Worm (Caenorhabditis elegans) whole organism, mixed stage, embryonic: Measurements from ENCODE around the gene M110.7.

Source experiments
- bed-3 ChIP-seq: fragments of 200-800 bp; sonication (Bioruptor generic); optimal IDR thresholded peaks from 3 replicates; lab custom pipeline; 2018; ENCODE audit warnings: mild to moderate bottlenecking, missing genetic modification characterization, moderate library complexity, missing compliant biosample characterization
- blmp-1 ChIP-seq: fragments of 150-350 bp; optimal IDR thresholded peaks from 2 replicates; lab custom pipeline; 2014; ENCODE audit warnings: missing biosample characterization, missing genetic modification characterization
- ceh-39 ChIP-seq: fragments of 150-350 bp; optimal IDR thresholded peaks from 2 replicates; lab custom pipeline; 2014; ENCODE audit warnings: missing biosample characterization, missing genetic modification characterization
- ceh-43 ChIP-seq: fragments of 200-800 bp; sonication (Bioruptor generic); optimal IDR thresholded peaks from 2 replicates; lab custom pipeline; 2018; ENCODE audit warnings: mild to moderate bottlenecking, missing genetic modification characterization, moderate library complexity, missing compliant biosample characterization
- ceh-83 ChIP-seq: fragments of 200-800 bp; sonication (Bioruptor generic); optimal IDR thresholded peaks from 2 replicates; lab custom pipeline; 2018; ENCODE audit warnings: mild to moderate bottlenecking, missing genetic modification characterization, missing compliant biosample characterization
- ces-1 ChIP-seq: fragments of 150-350 bp; optimal IDR thresholded peaks from 2 replicates; lab custom pipeline; 2014; ENCODE audit warnings: missing biosample characterization, missing genetic modification reagents, missing genetic modification characterization
- cnd-1 ChIP-seq: fragments of 200-800 bp; sonication (Bioruptor generic); optimal IDR thresholded peaks from 2 replicates; lab custom pipeline; 2018; ENCODE audit warnings: mild to moderate bottlenecking, missing genetic modification characterization, missing compliant biosample characterization
- drap-1 ChIP-seq: fragments of 200-800 bp; sonication (Bioruptor generic); optimal IDR thresholded peaks from 3 replicates; lab custom pipeline; 2018; ENCODE audit warnings: mild to moderate bottlenecking, missing genetic modification characterization, missing compliant biosample characterization
- elt-1 ChIP-seq: sonication (generic microtip); optimal IDR thresholded peaks from 2 replicates; lab custom pipeline; 2017; ENCODE audit warnings: missing genetic modification characterization, mild to moderate bottlenecking, missing compliant biosample characterization, antibody characterized with exemption, moderate library complexity, borderline replicate concordance; ENCODE audit not compliant: insufficient read depth
- elt-3 ChIP-seq: fragments of 150-350 bp; optimal IDR thresholded peaks from 2 replicates; lab custom pipeline; 2014; ENCODE audit warnings: missing biosample characterization, missing genetic modification characterization
- flh-1 ChIP-seq: fragments of 200-800 bp; sonication (Bioruptor generic); optimal IDR thresholded peaks from 2 replicates; lab custom pipeline; 2018; ENCODE audit warnings: mild to moderate bottlenecking, missing genetic modification characterization, moderate library complexity, missing compliant biosample characterization
- hlh-1 ChIP-seq: fragments of 150-350 bp; optimal IDR thresholded peaks from 2 replicates; lab custom pipeline; 2014; ENCODE audit warnings: missing biosample characterization, missing genetic modification reagents, missing genetic modification characterization
- lin-13 ChIP-seq: fragments of 150-350 bp; optimal IDR thresholded peaks from 2 replicates; lab custom pipeline; 2014; ENCODE audit warnings: missing biosample characterization, missing genetic modification characterization
- lin-32 ChIP-seq: fragments of 200-800 bp; sonication (Bioruptor generic); optimal IDR thresholded peaks from 2 replicates; lab custom pipeline; 2018; ENCODE audit warnings: mild to moderate bottlenecking, missing genetic modification characterization, missing compliant biosample characterization
- lsy-2 ChIP-seq: fragments of 150-350 bp; optimal IDR thresholded peaks from 2 replicates; lab custom pipeline; 2014; ENCODE audit warnings: missing biosample characterization, missing genetic modification characterization
- mab-5 ChIP-seq: fragments of 150-350 bp; optimal IDR thresholded peaks from 2 replicates; lab custom pipeline; 2014; ENCODE audit warnings: missing biosample characterization, missing genetic modification characterization
- mls-2 ChIP-seq: sonication (generic microtip); optimal IDR thresholded peaks from 2 replicates; lab custom pipeline; 2016; ENCODE audit warnings: mild to moderate bottlenecking, missing genetic modification characterization, moderate library complexity, missing compliant biosample characterization
- nhr-12 ChIP-seq: fragments of 150-350 bp; optimal IDR thresholded peaks from 2 replicates; lab custom pipeline; 2014; ENCODE audit warnings: missing biosample characterization, missing genetic modification characterization
- nhr-2 ChIP-seq: fragments of 150-350 bp; optimal IDR thresholded peaks from 2 replicates; lab custom pipeline; 2014; ENCODE audit warnings: missing biosample characterization, missing genetic modification characterization
- nhr-237 ChIP-seq: fragments of 150-350 bp; optimal IDR thresholded peaks from 2 replicates; lab custom pipeline; 2014; ENCODE audit warnings: missing biosample characterization, missing genetic modification characterization
- nhr-28 ChIP-seq: fragments of 150-350 bp; optimal IDR thresholded peaks from 2 replicates; lab custom pipeline; 2014; ENCODE audit warnings: missing biosample characterization, missing genetic modification characterization
- nhr-76 ChIP-seq: sonication (generic microtip); optimal IDR thresholded peaks from 2 replicates; lab custom pipeline; 2017; ENCODE audit warnings: missing biosample characterization, missing genetic modification characterization
- pha-4 ChIP-seq: fragments of 150-350 bp; optimal IDR thresholded peaks from 2 replicates; lab custom pipeline; 2018; ENCODE audit warnings: missing biosample characterization, missing genetic modification reagents, missing genetic modification characterization
- sem-2 ChIP-seq: fragments of 200-800 bp; sonication (Bioruptor generic); optimal IDR thresholded peaks from 2 replicates; lab custom pipeline; 2018; ENCODE audit warnings: mild to moderate bottlenecking, missing genetic modification characterization, missing compliant biosample characterization
- snpc-4 ChIP-seq: fragments of 150-350 bp; optimal IDR thresholded peaks from 2 replicates; lab custom pipeline; 2014; ENCODE audit warnings: missing biosample characterization, missing genetic modification characterization
- sptf-1 ChIP-seq: sonication (generic microtip); optimal IDR thresholded peaks from 2 replicates; lab custom pipeline; 2017; ENCODE audit warnings: mild to moderate bottlenecking, missing genetic modification characterization, moderate library complexity, missing compliant biosample characterization
- tbx-8 ChIP-seq: fragments of 200-800 bp; sonication (Bioruptor generic); optimal IDR thresholded peaks from 2 replicates; lab custom pipeline; 2018; ENCODE audit warnings: mild to moderate bottlenecking, missing genetic modification characterization, moderate library complexity, missing compliant biosample characterization
- unc-120 ChIP-seq: sonication (generic microtip); optimal IDR thresholded peaks from 2 replicates; lab custom pipeline; 2017; ENCODE audit warnings: missing genetic modification characterization, missing compliant biosample characterization; ENCODE audit not compliant: poor library complexity, severe bottlenecking
- unc-39 ChIP-seq: fragments of 150-350 bp; optimal IDR thresholded peaks from 2 replicates; lab custom pipeline; 2014; ENCODE audit warnings: missing biosample characterization, missing genetic modification characterization
- unc-62 ChIP-seq: fragments of 150-350 bp; optimal IDR thresholded peaks from 2 replicates; lab custom pipeline; 2014; ENCODE audit warnings: missing biosample characterization, missing genetic modification reagents, missing genetic modification characterization
- zip-8 ChIP-seq: fragments of 150-350 bp; optimal IDR thresholded peaks from 2 replicates; lab custom pipeline; 2014; ENCODE audit warnings: missing biosample characterization, missing genetic modification characterization
- ztf-11 ChIP-seq: fragments of 150-350 bp; optimal IDR thresholded peaks from 2 replicates; lab custom pipeline; 2014; ENCODE audit warnings: missing biosample characterization, missing genetic modification characterization

The M110.7 gene

ce11 chrII:8259038-8259437 lies 26.4 kb downstream of the M110.7 start, which contains the start of gene F35C11.6:
TSS of gene F35C11.6 (minus strand) at chrII:8259138.
- TF ChIP-seq cnd-1, result no peak
- TF ChIP-seq ceh-43 (GFP tag; lab: Kevin White, UChicago), result no peak
- TF ChIP-seq bed-3 (GFP tag; lab: Kevin White, UChicago), result no peak
- TF ChIP-seq snpc-4 (tag; lab: Kevin White, UChicago), result no peak
- no peak for TF ChIP-seq unc-62
- TF ChIP-seq lin-32, result no peak
- TF ChIP-seq lin-13 (tag; lab: Kevin White, UChicago), result no peak
- no peak for TF ChIP-seq ceh-83
- TF ChIP-seq unc-120 (tag; lab: Kevin White, UChicago), result no peak
- no peak for TF ChIP-seq zip-8
- no peak for TF ChIP-seq pha-4 (tag; lab: Kevin White, UChicago)
- TF ChIP-seq unc-39, result no peak
- TF ChIP-seq nhr-237 (tag; lab: Kevin White, UChicago), result no peak
- TF ChIP-seq mls-2, result no peak

ce11 chrII:8259674-8260073 lies 27.1 kb downstream of the M110.7 start:
- TF ChIP-seq elt-3 (no peak), ceh-43 (GFP tag; lab: Kevin White, UChicago) (no peak), mls-2 (no peak), elt-1 (tag; lab: Kevin White, UChicago) (no peak), drap-1 (GFP tag; lab: Kevin White, UChicago) (no peak), lsy-2 (tag; lab: Kevin White, UChicago) (no peak), bed-3 (GFP tag; lab: Kevin White, UChicago) (no peak), sem-2 (GFP tag; lab: Kevin White, UChicago) (no peak), nhr-12 (tag; lab: Kevin White, UChicago) (no peak), unc-120 (tag; lab: Kevin White, UChicago) (no peak), ceh-83 (no peak), flh-1 (no peak), cnd-1 (no peak)
- TF ChIP-seq, all 35 proteins: peak for 0

- TF ChIP-seq nhr-76 (tag; lab: Kevin White, UChicago) (no peak), blmp-1 (tag; lab: Kevin White, UChicago) (no peak), nhr-28 (no peak), nhr-12 (tag; lab: Kevin White, UChicago) (no peak), lin-13 (tag; lab: Kevin White, UChicago) (no peak), lin-32 (no peak), sptf-1 (no peak), zip-8 (no peak), hlh-1 (no peak), bed-3 (GFP tag; lab: Kevin White, UChicago) (no peak), tbx-8 (GFP tag; lab: Kevin White, UChicago) (no peak), ceh-43 (GFP tag; lab: Kevin White, UChicago) (no peak), drap-1 (GFP tag; lab: Kevin White, UChicago) (no peak), mab-5 (tag; lab: Kevin White, UChicago) (no peak), pha-4 (tag; lab: Kevin White, UChicago) (no peak), nhr-2 (no peak), elt-1 (tag; lab: Kevin White, UChicago) (no peak), ztf-11 (tag; lab: Kevin White, UChicago) (no peak), nhr-237 (tag; lab: Kevin White, UChicago) (no peak), snpc-4 (tag; lab: Kevin White, UChicago) (no peak)
Observed at ce11 chrII:8263562-8263961, 31.0 kb downstream of the M110.7 start.

ce11 chrII:8264619-8265018 lies 32.0 kb downstream of the M110.7 start, which contains the start of gene srdh-1:
TSS of gene srdh-1 (plus strand) at chrII:8264661.
- no peak for TF ChIP-seq elt-1 (tag; lab: Kevin White, UChicago)
- TF ChIP-seq tbx-8 (GFP tag; lab: Kevin White, UChicago), result no peak
- TF ChIP-seq lsy-2 (tag; lab: Kevin White, UChicago), result no peak
- TF ChIP-seq sem-2 (GFP tag; lab: Kevin White, UChicago), result no peak
- TF ChIP-seq ceh-43 (GFP tag; lab: Kevin White, UChicago), result no peak
- TF ChIP-seq bed-3 (GFP tag; lab: Kevin White, UChicago), result no peak
- TF ChIP-seq pha-4 (tag; lab: Kevin White, UChicago), result no peak
- no peak for TF ChIP-seq unc-39
- TF ChIP-seq blmp-1 (tag; lab: Kevin White, UChicago), result no peak
- TF ChIP-seq nhr-12 (tag; lab: Kevin White, UChicago), result no peak
- no peak for TF ChIP-seq sptf-1
- no peak for TF ChIP-seq ces-1 (GFP tag; lab: Kevin White, UChicago)
- no peak for TF ChIP-seq unc-120 (tag; lab: Kevin White, UChicago)
- TF ChIP-seq ceh-83, result no peak
- TF ChIP-seq nhr-237 (tag; lab: Kevin White, UChicago), result no peak
- no peak for TF ChIP-seq ceh-39
